Fruit fly (Drosophila melanogaster) whole organism: Measurements from ENCODE around the gene CG15740.

Source experiments
- pan ChIP-seq: fragments of >200 bp; optimal IDR thresholded peaks from 2 replicates; lab custom pipeline; 2017
- psq ChIP-seq: fragments of >200 bp; optimal IDR thresholded peaks from 2 replicates; lab custom pipeline; 2017
- usp ChIP-seq: fragments of >200 bp; optimal IDR thresholded peaks from 2 replicates; lab custom pipeline; 2017; ENCODE audit warnings: missing biosample characterization, missing genetic modification characterization, mixed read lengths

dm6 chrX:11884134-11884533, 38.2 kb upstream of the CG15740 start:
- TF ChIP-seq psq (no peak), usp (GFP tag; lab: Kevin White, UChicago) (no peak), pan (lab: Kevin White, UChicago) (no peak)
